Fruit fly (Drosophila melanogaster) whole organism, adult: ENCODE results near the gene CG17065.

ENCODE experiments used
- CG11617 ChIP-seq: fragments of 200-800 bp; sonication (Bioruptor generic); optimal IDR thresholded peaks from 2 replicates; lab custom pipeline; 2017; ENCODE audit warnings: mild to moderate bottlenecking, missing biosample characterization, missing genetic modification reagents, missing genetic modification characterization
- CG33017 ChIP-seq: fragments of 200-800 bp; sonication (Bioruptor generic); optimal IDR thresholded peaks from 2 replicates; lab custom pipeline; 2018; ENCODE audit warnings: missing biosample characterization, mild to moderate bottlenecking, missing genetic modification characterization, moderate library complexity
- CG7101 ChIP-seq: fragments of 200-800 bp; sonication (Bioruptor generic); optimal IDR thresholded peaks from 2 replicates; lab custom pipeline; 2018; ENCODE audit warnings: missing biosample characterization, mild to moderate bottlenecking, missing genetic modification characterization, moderate library complexity
- Crg-1 ChIP-seq: fragments of 200-800 bp; sonication (Bioruptor generic); optimal IDR thresholded peaks from 2 replicates; lab custom pipeline; 2016; ENCODE audit warnings: missing biosample characterization, missing genetic modification characterization
- Mnt ChIP-seq: fragments of 200-800 bp; sonication (Bioruptor generic); optimal IDR thresholded peaks from 2 replicates; lab custom pipeline; 2016; ENCODE audit warnings: missing biosample characterization, mild to moderate bottlenecking, missing genetic modification characterization
- bab1 ChIP-seq: fragments of 200-800 bp; sonication (Bioruptor generic); optimal IDR thresholded peaks from 3 replicates; lab custom pipeline; 2019; ENCODE audit warnings: missing biosample characterization, mild to moderate bottlenecking, missing genetic modification characterization, moderate library complexity
- cic ChIP-seq: fragments of 200-800 bp; sonication (Bioruptor generic); optimal IDR thresholded peaks from 2 replicates; lab custom pipeline; 2017; ENCODE audit warnings: missing biosample characterization, mild to moderate bottlenecking, missing genetic modification characterization, moderate library complexity
- cnc ChIP-seq, 2 experiments: fragments of >200 bp; optimal IDR thresholded peaks; 2 replicates each; lab custom pipeline; 2017
- kay ChIP-seq: fragments of 200-800 bp; sonication (Bioruptor generic); peaks from one replicate; lab custom pipeline; 2016; ENCODE audit warnings: missing biosample characterization, missing genetic modification characterization, borderline replicate concordance
- ovo ChIP-seq: fragments of 200-800 bp; sonication (Bioruptor generic); optimal IDR thresholded peaks from 2 replicates; lab custom pipeline; 2016; ENCODE audit warnings: missing biosample characterization, missing genetic modification characterization
- pad ChIP-seq: fragments of 200-800 bp; sonication (Bioruptor generic); optimal IDR thresholded peaks from 3 replicates; lab custom pipeline; 2017; ENCODE audit warnings: missing biosample characterization, missing genetic modification characterization, mild to moderate bottlenecking, moderate library complexity, missing genetic modification reagents
- tj ChIP-seq: fragments of 200-800 bp; sonication (Bioruptor generic); optimal IDR thresholded peaks from 3 replicates; lab custom pipeline; 2017; ENCODE audit warnings: missing biosample characterization, mild to moderate bottlenecking, missing genetic modification characterization, moderate library complexity
- toe ChIP-seq: fragments of 200-800 bp; sonication (Bioruptor generic); optimal IDR thresholded peaks from 2 replicates; lab custom pipeline; 2016; ENCODE audit warnings: missing biosample characterization, missing genetic modification characterization

DNA sequence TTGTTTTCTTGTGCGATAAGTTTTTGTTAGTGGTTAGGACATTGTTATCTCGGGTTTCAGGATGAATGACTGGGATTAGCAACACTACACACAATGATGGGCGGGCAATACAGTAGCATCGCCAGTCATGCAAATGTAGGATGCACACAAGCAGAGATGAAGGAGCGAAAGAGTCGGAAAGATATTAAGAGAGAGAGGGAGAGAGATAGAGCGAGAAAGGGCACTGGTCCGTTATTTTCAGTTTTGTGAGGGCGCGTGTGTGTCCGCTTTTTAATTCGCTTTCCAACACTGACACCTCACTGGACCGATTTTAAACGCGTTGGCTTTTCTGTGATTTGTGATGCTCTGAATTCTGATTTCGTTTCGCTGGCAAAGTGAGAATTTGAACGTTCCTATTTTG lies 25.3 kb downstream of the CG17065 start:
- TF ChIP-seq tj: no peak
- TF ChIP-seq bab1 (GFP tag; lab: Kevin White, UChicago): no peak
- no peak for TF ChIP-seq cic (GFP tag; lab: Kevin White, UChicago)
- no peak for TF ChIP-seq CG7101 (tag; lab: Kevin White, UChicago)
- TF ChIP-seq Crg-1 (GFP tag; lab: Kevin White, UChicago): no peak
- TF ChIP-seq pad (GFP tag; lab: Kevin White, UChicago): no peak
- TF ChIP-seq kay: no peak
- TF ChIP-seq Mnt (GFP tag; lab: Kevin White, UChicago): no peak
- TF ChIP-seq CG33017 (tag; lab: Kevin White, UChicago): no peak
- no peak for TF ChIP-seq toe
- TF ChIP-seq cnc (optimal IDR thresholded peaks at IDR 0.05; lab: Kevin White, UChicago): no peak
- TF ChIP-seq CG11617 (GFP tag; lab: Kevin White, UChicago): no peak
- no peak for TF ChIP-seq ovo (GFP tag; lab: Kevin White, UChicago)
